Fruit fly (Drosophila melanogaster): ENCODE results near the gene Cdep.

Gene Cdep

DNA sequence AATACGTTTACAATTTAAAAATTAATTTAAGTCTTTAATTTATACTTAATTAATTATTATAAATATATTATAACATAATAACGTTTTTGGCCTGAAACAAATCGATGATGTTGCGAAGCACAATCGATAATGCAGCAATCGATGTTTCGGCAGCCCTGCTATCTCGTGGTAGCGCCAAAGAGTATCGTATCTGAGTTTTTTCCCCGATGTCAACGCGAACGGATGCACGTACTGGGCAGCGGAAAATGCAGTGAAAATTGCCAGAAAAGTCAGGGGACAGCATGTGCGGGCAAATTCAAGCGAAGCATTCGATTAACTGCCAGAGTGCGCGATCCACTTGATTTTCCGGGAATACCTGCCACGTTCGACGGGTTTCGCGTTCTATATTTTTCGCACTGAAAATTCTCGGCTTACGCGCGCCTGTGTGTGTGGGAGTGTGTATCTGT lies at the start of gene Cdep:
Cdep (plus strand) TSS at position 188 of the 446 bp plus-strand sequence.
- TF ChIP-seq CG8478 (optimal IDR thresholded peaks at IDR 0.05) (no peak), CTCF (optimal IDR thresholded peaks at IDR 0.05) (peak; percentile 3 to 10)

DNA sequence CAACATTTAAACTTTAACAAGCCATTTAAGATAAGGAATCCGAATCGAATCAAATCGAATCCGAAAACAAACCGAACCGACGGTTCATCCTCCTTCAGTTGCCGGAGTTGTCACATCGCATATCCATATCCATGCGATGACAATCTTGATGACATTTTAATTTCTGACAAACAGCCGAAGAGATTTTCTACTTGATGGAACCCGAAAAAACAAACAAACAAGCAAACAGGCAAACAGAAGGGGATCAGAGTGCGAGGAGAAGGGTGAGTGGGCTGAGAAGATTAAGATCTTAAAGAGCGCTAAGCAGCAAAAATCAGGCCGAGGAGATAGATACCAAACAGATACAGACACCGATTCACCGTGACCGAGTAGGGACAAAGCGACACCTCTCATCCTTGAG lies 49.2 kb upstream of the Cdep start:
- TF ChIP-seq CTCF (optimal IDR thresholded peaks at IDR 0.05) = no peak
- no peak for TF ChIP-seq CG8478 (optimal IDR thresholded peaks at IDR 0.05)

dm6 chr3R:4863825-4864224 lies 46.5 kb upstream of the Cdep start:
- TF ChIP-seq CG8478 (optimal IDR thresholded peaks at IDR 0.05) (no peak), CTCF (optimal IDR thresholded peaks at IDR 0.05) (no peak)

- no peak for TF ChIP-seq CG8478 (optimal IDR thresholded peaks at IDR 0.05)
- TF ChIP-seq CTCF (optimal IDR thresholded peaks at IDR 0.05) = no peak
Measured at dm6 chr3R:4864901-4865601, 45.3 kb upstream of the Cdep start.

DNA sequence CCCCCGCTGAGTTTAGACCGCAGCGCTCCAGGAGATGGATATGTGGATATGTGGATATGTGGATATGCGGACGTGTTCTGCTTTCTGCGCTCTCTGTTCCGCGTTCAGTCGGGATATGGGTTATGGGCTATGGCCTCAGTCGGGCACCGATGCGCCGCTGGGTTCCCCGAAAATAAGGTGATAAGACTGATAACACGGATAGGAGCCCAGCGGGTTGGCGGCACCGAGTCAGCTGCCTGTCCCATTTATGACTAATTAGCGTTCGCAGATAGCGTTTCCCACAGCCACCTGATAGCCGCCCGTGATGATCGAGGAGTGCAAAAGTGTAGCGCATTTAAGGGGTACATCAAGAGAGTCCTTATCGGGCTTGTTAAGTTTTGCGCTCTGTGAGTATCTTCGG lies 44.3 kb upstream of the Cdep start:
- TF ChIP-seq CTCF (optimal IDR thresholded peaks at IDR 0.05) = no peak
- TF ChIP-seq CG8478 (optimal IDR thresholded peaks at IDR 0.05) = no peak

- no peak for TF ChIP-seq CG8478 (optimal IDR thresholded peaks at IDR 0.05)
- TF ChIP-seq CTCF (optimal IDR thresholded peaks at IDR 0.05) = no peak
Measured at dm6 chr3R:4866916-4867315, 43.4 kb upstream of the Cdep start.

DNA sequence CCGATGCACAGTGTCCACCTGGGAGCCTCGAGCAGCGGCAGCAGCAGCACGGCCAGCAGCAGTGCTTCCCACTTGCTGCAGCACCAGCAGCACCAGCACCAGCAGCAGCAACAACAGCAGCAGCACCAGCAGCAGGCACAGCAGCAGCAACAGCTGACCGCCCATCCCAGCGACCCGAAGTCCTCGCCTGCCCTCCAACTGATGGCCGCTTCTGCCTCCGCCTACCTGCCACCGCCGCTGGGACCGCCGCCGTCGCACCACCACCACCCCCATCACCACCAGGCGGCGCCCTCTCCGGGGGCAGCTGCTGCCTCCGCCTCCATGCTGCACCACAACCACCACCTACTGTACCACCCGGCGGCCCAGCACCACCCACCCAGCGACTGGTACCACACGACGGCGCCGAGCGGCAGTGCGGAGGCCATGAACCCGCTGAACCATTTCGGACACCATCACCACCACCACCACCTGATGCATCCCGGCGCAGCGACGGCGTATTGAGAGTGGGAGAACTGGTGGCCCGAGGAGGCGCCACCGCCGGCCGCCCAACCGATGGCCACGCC lies 41.6 kb upstream of the Cdep start:
- TF ChIP-seq CTCF (optimal IDR thresholded peaks at IDR 0.05) (no peak), CG8478 (optimal IDR thresholded peaks at IDR 0.05) (no peak)

- no peak for TF ChIP-seq CTCF (optimal IDR thresholded peaks at IDR 0.05)
- TF ChIP-seq CG8478 (optimal IDR thresholded peaks at IDR 0.05) = no peak
Measured at dm6 chr3R:4873756-4874155, 36.6 kb upstream of the Cdep start.

DNA sequence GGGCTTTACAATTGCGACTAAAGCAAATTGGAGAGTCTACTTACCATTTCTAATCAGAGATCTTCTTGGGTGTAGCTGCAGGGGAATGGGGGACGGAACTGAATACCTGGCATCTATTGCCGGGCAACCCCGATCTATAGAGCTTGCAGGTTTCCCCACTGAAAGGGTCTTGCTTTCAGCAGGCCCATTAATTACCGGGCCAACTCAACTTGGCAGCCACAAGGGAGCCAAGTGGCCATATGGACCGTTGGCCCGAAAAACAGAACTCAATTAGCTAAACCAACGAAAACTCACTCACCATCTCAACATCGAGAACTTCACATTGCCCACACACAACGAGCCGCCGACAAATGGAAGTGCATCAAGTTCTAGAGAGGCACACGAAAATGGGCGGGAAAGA lies 31.9 kb upstream of the Cdep start, which contains the start of gene laf:
laf (minus strand) TSS at position 101 of the 400 bp plus-strand sequence.
- TF ChIP-seq CG8478 (optimal IDR thresholded peaks at IDR 0.05) (no peak), CTCF (optimal IDR thresholded peaks at IDR 0.05) (no peak)

- TF ChIP-seq CG8478 (optimal IDR thresholded peaks at IDR 0.05) (no peak), CTCF (optimal IDR thresholded peaks at IDR 0.05) (no peak)
Measured at dm6 chr3R:4883186-4883746, 27.1 kb upstream of the Cdep start.

DNA sequence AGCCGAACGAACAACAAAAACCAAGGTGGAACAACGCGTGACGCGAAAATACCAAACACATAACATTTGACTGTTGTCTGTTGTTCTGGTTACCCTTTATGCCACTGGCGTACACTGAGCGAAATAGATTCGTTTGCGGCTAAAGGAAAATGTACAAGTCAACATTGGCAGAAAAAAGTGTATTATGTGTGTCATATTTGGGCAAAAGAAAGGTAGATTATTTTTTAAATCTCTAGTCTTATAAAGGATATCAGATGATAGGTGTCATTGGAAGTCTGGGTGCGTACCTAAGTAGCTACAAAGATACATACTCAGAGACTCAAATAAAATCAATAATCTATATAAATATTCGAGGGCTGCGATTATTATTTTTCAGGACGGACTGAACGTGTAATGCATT lies 26.5 kb upstream of the Cdep start:
- TF ChIP-seq CG8478 (optimal IDR thresholded peaks at IDR 0.05) (no peak), CTCF (optimal IDR thresholded peaks at IDR 0.05) (no peak)

- no peak for TF ChIP-seq CG8478 (optimal IDR thresholded peaks at IDR 0.05)
- TF ChIP-seq CTCF (optimal IDR thresholded peaks at IDR 0.05) = no peak
Measured at dm6 chr3R:4886086-4886812, 24.1 kb upstream of the Cdep start.

DNA sequence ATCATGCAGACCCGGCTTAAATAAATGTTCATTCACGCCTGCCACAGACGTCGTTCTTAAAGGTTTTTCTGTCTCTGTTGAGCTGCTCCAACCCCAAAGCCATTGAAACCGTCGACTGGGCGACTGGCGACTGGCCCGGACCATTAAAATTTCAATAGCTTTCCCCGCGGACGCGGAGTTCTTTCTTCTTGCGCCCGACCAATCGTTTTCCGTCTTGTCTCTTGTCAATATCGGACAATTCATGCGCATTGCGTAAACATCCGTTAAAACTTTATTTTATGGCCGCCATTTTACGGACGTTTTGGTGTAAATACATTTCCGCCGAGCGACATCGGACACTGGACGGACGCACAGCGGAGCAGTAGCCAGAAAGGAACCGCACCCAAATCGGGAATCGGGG lies 14.8 kb upstream of the Cdep start:
- TF ChIP-seq CG8478 (optimal IDR thresholded peaks at IDR 0.05) = no peak

DNA sequence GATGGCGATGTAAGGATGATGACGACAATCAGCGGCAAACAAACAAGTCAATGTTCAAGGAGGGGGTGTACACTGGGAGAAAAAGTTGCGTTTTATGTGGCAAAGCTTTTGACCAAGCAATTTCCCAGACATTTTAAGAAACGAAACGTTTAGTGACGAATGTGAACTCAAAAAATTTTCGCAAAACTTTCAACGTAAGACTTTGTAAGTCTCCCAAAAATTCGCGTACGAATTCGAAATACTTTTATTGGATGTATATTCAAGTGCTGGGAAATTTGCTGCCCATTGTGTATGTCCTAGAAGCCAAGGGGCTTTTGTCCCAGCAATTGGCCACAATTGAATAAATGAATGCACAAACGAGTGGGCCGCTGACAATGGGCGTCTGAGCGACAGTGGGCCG lies 13.4 kb upstream of the Cdep start:
- no peak for TF ChIP-seq CG8478 (optimal IDR thresholded peaks at IDR 0.05)
- no peak for TF ChIP-seq CTCF (optimal IDR thresholded peaks at IDR 0.05)

DNA sequence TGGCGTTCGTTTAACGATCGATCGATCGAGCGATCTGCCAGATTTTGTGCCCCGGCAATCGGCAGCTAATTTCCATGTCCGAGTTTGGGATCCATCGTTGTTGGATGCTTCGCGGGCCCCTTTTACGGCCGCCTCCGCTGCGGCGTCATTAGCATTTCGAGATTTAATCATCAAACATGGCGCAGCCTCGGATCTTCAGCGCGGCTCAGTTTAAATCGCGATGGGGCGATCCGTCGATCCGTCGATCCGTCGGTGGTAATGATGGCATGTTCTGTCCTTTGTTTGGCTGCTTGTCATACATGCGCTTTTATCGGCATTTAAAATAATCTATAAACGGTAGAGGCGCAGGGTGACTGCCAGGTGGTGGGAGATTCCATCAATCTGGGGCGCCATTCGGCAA lies 9.9 kb upstream of the Cdep start:
- TF ChIP-seq CG8478 (optimal IDR thresholded peaks at IDR 0.05) = no peak
- TF ChIP-seq CTCF (optimal IDR thresholded peaks at IDR 0.05) = no peak

DNA sequence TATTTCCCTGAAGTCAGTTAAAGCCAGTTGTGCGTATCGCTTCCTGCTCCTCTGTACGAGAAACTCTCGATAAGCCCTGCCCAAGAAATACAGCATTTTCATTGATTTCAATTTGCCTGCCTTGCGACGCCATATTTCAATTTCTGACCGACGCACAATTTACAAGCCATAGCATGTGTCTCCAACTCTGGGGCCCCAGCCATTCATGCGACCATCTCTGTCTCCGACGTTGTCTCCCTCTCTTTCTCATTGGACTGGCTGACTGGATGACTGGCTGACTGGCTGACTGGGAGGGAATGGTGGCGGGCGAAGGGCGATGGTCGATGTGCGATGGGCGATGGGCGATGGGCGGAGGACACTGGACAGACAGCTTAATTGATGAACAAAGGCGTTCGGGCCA lies 9.2 kb upstream of the Cdep start:
- no peak for TF ChIP-seq CG8478 (optimal IDR thresholded peaks at IDR 0.05)
- TF ChIP-seq CTCF (optimal IDR thresholded peaks at IDR 0.05) = no peak
